Worm (Caenorhabditis elegans): ENCODE results near the gene gly-1.
A peak's percentile ranks its signal among the peaks of the same experiment; 100 is the strongest.

Gene gly-1

DNA sequence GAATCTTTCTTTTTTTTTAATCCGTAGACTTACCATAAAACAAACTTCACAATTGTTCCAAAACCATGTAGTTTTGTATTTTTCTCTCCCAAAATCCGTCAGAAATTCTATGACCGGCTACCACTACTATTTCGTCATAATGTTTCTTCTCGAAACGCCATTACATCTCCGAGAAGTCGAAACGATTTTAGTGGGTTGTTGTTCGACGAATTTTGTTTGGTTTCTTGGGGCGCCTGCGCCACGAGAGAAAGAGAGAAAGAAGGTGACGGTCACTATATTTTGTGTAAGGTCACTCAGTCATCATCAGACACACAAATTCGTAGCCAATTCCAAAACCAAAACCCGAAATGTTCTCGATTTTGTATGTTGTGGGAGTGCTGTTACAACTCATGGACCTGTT, 14.9 kb downstream of the gly-1 start:
- TF ChIP-seq crh-2 (tag; optimal IDR thresholded peaks at IDR 0.05), result no peak
- peak; percentile 75 for TF ChIP-seq nhr-25 (tag; optimal IDR thresholded peaks at IDR 0.05)
- TF ChIP-seq fos-1 (tag; optimal IDR thresholded peaks at IDR 0.05), result peak; percentile 17
- no peak for TF ChIP-seq skn-1 (tag; optimal IDR thresholded peaks at IDR 0.05)
- TF ChIP-seq sma-3 (GFP tag; optimal IDR thresholded peaks at IDR 0.05), result peak; percentile 39
- TF ChIP-seq nhr-129 (tag; optimal IDR thresholded peaks at IDR 0.05), result peak; percentile 67
- no peak for TF ChIP-seq unc-62 (GFP tag; optimal IDR thresholded peaks at IDR 0.05)
- TF ChIP-seq F13H6.1 (tag; optimal IDR thresholded peaks at IDR 0.05), result no peak

- TF ChIP-seq C34F6.9 (tag; optimal IDR thresholded peaks at IDR 0.05), result no peak
- no peak for TF ChIP-seq nhr-129 (tag; optimal IDR thresholded peaks at IDR 0.05)
- TF ChIP-seq ama-1 (optimal IDR thresholded peaks at IDR 0.05), result no peak
- TF ChIP-seq nhr-25 (tag; optimal IDR thresholded peaks at IDR 0.05), result peak; percentile 49
Measured at ce11 chrII:10885868-10886514, 16.0 kb downstream of the gly-1 start, which contains the start of gene F44F4.3. Gene F44F4.3, minus strand, starts transcription at chrII:10885918.

DNA sequence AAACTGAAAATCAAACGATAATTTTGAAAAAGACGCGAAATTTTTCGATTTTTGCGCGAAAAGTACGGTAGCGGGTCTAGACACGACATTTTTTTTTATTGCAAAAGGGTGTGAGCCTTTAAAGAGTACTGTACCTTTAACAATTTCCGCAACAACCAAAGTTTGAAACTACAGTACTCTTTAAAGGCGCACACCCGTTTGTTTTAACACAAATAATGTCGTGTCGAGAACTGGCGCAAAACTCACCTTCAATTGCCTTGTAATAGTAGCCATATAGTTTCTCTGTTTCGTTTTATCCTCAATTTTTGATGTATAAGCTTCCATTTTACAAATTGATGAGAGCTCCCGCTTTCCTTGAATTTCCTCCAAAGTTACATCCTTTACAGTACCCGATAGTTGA, 16.8 kb downstream of the gly-1 start:
- TF ChIP-seq nhr-25 (tag; optimal IDR thresholded peaks at IDR 0.05), result no peak
- TF ChIP-seq ZK546.5 (tag; optimal IDR thresholded peaks at IDR 0.05), result no peak
- TF ChIP-seq nhr-237 (tag; optimal IDR thresholded peaks at IDR 0.05), result no peak
- no peak for TF ChIP-seq mbf-1 (tag; optimal IDR thresholded peaks at IDR 0.05)
- no peak for TF ChIP-seq aly-2 (tag; optimal IDR thresholded peaks at IDR 0.05)
- no peak for TF ChIP-seq nhr-129 (tag; optimal IDR thresholded peaks at IDR 0.05)

DNA sequence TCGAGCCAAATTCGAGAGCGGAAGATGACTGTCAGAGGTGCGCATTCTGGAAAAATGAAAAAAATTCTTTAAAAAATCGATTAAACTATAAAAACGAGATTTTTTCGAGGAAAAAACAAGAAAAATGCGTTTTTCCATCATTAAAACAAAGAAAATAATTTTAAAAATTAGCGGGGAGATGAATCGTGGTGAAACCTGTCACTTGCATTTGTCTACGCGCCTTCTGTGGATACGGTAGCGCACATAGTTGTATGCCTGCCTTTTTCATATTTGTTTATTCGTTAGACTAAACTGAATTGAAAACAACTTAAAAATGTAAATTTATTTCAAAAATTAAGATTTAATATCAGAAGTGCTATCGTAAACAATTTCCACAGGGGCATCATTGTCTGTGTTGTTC, 17.6 kb downstream of the gly-1 start, which contains the start of gene egg-3:
TSS of gene egg-3 (minus strand) at position 46 of the 400 bp plus-strand sequence.
- TF ChIP-seq nhr-21 (tag; optimal IDR thresholded peaks at IDR 0.05) (no peak), nhr-237 (tag; optimal IDR thresholded peaks at IDR 0.05) (no peak), skn-1 (tag; optimal IDR thresholded peaks at IDR 0.05) (no peak), ceh-82 (tag; optimal IDR thresholded peaks at IDR 0.05) (no peak), gmeb-1 (tag; optimal IDR thresholded peaks at IDR 0.05) (no peak), lsy-2 (tag; optimal IDR thresholded peaks at IDR 0.05) (no peak), crh-2 (tag; optimal IDR thresholded peaks at IDR 0.05) (no peak), alr-1 (tag; optimal IDR thresholded peaks at IDR 0.05) (no peak), fos-1 (tag; optimal IDR thresholded peaks at IDR 0.05) (no peak)

DNA sequence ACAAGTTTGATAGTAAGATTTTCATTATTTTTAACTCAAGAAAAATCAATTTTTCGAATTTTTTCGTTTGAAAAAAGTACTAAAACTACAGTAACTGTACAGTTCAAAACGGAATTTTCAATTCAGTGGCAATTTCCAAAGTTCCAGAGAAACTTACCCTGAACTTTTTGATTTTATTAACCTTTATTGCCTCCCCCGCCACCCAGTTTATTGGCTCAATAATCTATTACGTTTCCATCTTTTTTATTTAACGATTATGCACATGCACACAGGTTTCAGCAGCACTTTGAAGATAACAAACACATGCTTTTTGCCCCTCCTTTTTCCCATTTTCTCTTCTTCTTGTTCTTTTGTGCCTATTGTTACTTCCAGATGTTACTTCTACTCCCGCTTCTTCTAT, 21.4 kb downstream of the gly-1 start, which contains the start of gene lurp-1:
TSS of gene lurp-1 (plus strand) at position 301 of the 400 bp plus-strand sequence.
- TF ChIP-seq ama-1 (optimal IDR thresholded peaks at IDR 0.05) (no peak), nhr-25 (tag; optimal IDR thresholded peaks at IDR 0.05) (no peak), ztf-1 (GFP tag; conservative IDR thresholded peaks at IDR 0.05) (no peak), mab-5 (tag; optimal IDR thresholded peaks at IDR 0.05) (no peak), dmd-4 (tag; optimal IDR thresholded peaks at IDR 0.05) (no peak), R02D3.7 (tag; optimal IDR thresholded peaks at IDR 0.05) (no peak), peb-1 (tag; optimal IDR thresholded peaks at IDR 0.05) (no peak), mbf-1 (tag; optimal IDR thresholded peaks at IDR 0.05) (no peak), sem-4 (tag; optimal IDR thresholded peaks at IDR 0.05) (no peak)

ce11 chrII:10873631-10874030, 28.4 kb downstream of the gly-1 start, which contains the start of gene orc-2:
Gene orc-2, plus strand, starts transcription at chrII:10873931.
- TF ChIP-seq unc-39 (tag; optimal IDR thresholded peaks at IDR 0.05), result no peak
- TF ChIP-seq F13H6.1 (tag; optimal IDR thresholded peaks at IDR 0.05), result no peak
- TF ChIP-seq mbf-1 (tag; optimal IDR thresholded peaks at IDR 0.05), result no peak
- TF ChIP-seq snpc-4 (tag; optimal IDR thresholded peaks at IDR 0.05), result no peak
- no peak for TF ChIP-seq mab-5 (tag; optimal IDR thresholded peaks at IDR 0.05)
- no peak for TF ChIP-seq zag-1 (tag; optimal IDR thresholded peaks at IDR 0.05)
- no peak for TF ChIP-seq ztf-4 (tag; optimal IDR thresholded peaks at IDR 0.05)
- TF ChIP-seq sma-9 (GFP tag; optimal IDR thresholded peaks at IDR 0.05), result no peak
- no peak for TF ChIP-seq sma-9 (tag; optimal IDR thresholded peaks at IDR 0.05)
- no peak for TF ChIP-seq lin-11 (tag; optimal IDR thresholded peaks at IDR 0.05)
- no peak for TF ChIP-seq dmd-4 (tag; optimal IDR thresholded peaks at IDR 0.05)
- TF ChIP-seq nhr-23 (tag; optimal IDR thresholded peaks at IDR 0.05), result no peak
- TF ChIP-seq sma-3 (GFP tag; optimal IDR thresholded peaks at IDR 0.05), result no peak
- no peak for TF ChIP-seq nhr-237 (tag; optimal IDR thresholded peaks at IDR 0.05)
- no peak for TF ChIP-seq nhr-129 (tag; optimal IDR thresholded peaks at IDR 0.05)
- TF ChIP-seq ztf-1 (GFP tag; conservative IDR thresholded peaks at IDR 0.05), result no peak
- TF ChIP-seq nhr-21 (tag; optimal IDR thresholded peaks at IDR 0.05), result no peak

Measured in whole organism, L2 larva.